Worm (Caenorhabditis elegans) whole organism, L3 larva: ENCODE data around the gene ham-3.
A peak's percentile ranks its signal among the peaks of the same experiment; 100 is the strongest.

ENCODE experiments used
- R02D3.7 ChIP-seq: fragments of 150-350 bp; optimal IDR thresholded peaks from 2 replicates; lab custom pipeline; 2014; ENCODE audit warnings: missing biosample characterization, missing genetic modification characterization
- ZK546.5 ChIP-seq: sonication (generic microtip); optimal IDR thresholded peaks from 2 replicates; lab custom pipeline; 2017; ENCODE audit warnings: missing biosample characterization, missing genetic modification characterization
- aly-2 ChIP-seq: fragments of 150-350 bp; optimal IDR thresholded peaks from 2 replicates; lab custom pipeline; 2014; ENCODE audit warnings: missing biosample characterization, missing genetic modification characterization
- ama-1 ChIP-seq: fragments of 150-350 bp; optimal IDR thresholded peaks from 2 replicates; lab custom pipeline; 2018
- ceh-16 ChIP-seq: sonication (generic microtip); optimal IDR thresholded peaks from 2 replicates; lab custom pipeline; 2017; ENCODE audit warnings: missing biosample characterization, missing genetic modification characterization
- ceh-28 ChIP-seq: fragments of 150-350 bp; optimal IDR thresholded peaks from 2 replicates; lab custom pipeline; 2014; ENCODE audit warnings: missing biosample characterization, missing genetic modification reagents, missing genetic modification characterization
- ceh-82 ChIP-seq: fragments of 150-350 bp; optimal IDR thresholded peaks from 2 replicates; lab custom pipeline; 2014; ENCODE audit warnings: missing biosample characterization, missing genetic modification characterization
- ceh-9 ChIP-seq: sonication (generic microtip); optimal IDR thresholded peaks from 2 replicates; lab custom pipeline; 2018; ENCODE audit warnings: missing biosample characterization, missing genetic modification characterization
- daf-12 ChIP-seq: fragments of 150-350 bp; optimal IDR thresholded peaks from 2 replicates; lab custom pipeline; 2014; ENCODE audit warnings: missing biosample characterization, missing genetic modification reagents, missing genetic modification characterization
- egl-27 ChIP-seq: sonication (generic microtip); optimal IDR thresholded peaks from 4 replicates; lab custom pipeline; 2017; ENCODE audit warnings: missing biosample characterization, missing genetic modification reagents, missing genetic modification characterization
- egl-5 ChIP-seq: fragments of 150-350 bp; optimal IDR thresholded peaks from 2 replicates; lab custom pipeline; 2017; ENCODE audit warnings: missing biosample characterization, missing genetic modification reagents, missing genetic modification characterization, inconsistent platforms
- elt-1 ChIP-seq: fragments of 150-350 bp; optimal IDR thresholded peaks from 2 replicates; lab custom pipeline; 2014; ENCODE audit warnings: missing biosample characterization, missing genetic modification characterization
- elt-2 ChIP-seq: sonication (generic microtip); optimal IDR thresholded peaks from 2 replicates; lab custom pipeline; 2016; ENCODE audit warnings: missing genetic modification reagents, mild to moderate bottlenecking, missing genetic modification characterization, missing compliant biosample characterization
- elt-3 ChIP-seq, 3 experiments: fragments of 150-350 bp in 1 of 3; sonication (generic microtip) in 2 of 3; optimal IDR thresholded peaks; 2 replicates in 2 of 3; 4 replicates in 1 of 3; lab custom pipeline; 2014 to 2017; ENCODE audit warnings: missing biosample characterization in 3 of 3, missing genetic modification characterization in 3 of 3
- eor-1 ChIP-seq, 2 experiments: fragments of 150-350 bp; optimal IDR thresholded peaks; 2 replicates each; lab custom pipeline; 2014 to 2018; ENCODE audit warnings: missing biosample characterization in 2 of 2, missing genetic modification characterization in 2 of 2
- fkh-10 ChIP-seq: sonication (generic microtip); optimal IDR thresholded peaks from 2 replicates; lab custom pipeline; 2017; ENCODE audit warnings: missing biosample characterization, missing genetic modification reagents, missing genetic modification characterization
- fkh-2 ChIP-seq: fragments of 150-350 bp; optimal IDR thresholded peaks from 2 replicates; lab custom pipeline; 2014; ENCODE audit warnings: missing biosample characterization, missing genetic modification reagents, missing genetic modification characterization
- fos-1 ChIP-seq: fragments of 150-350 bp; optimal IDR thresholded peaks from 2 replicates; lab custom pipeline; 2014; ENCODE audit warnings: missing biosample characterization, missing genetic modification characterization
- hmg-11 ChIP-seq: sonication (generic microtip); optimal IDR thresholded peaks from 2 replicates; lab custom pipeline; 2016; ENCODE audit warnings: missing genetic modification characterization, missing compliant biosample characterization
- jun-1 ChIP-seq: fragments of 150-350 bp; optimal IDR thresholded peaks from 2 replicates; lab custom pipeline; 2014; ENCODE audit warnings: missing biosample characterization, missing genetic modification reagents, missing genetic modification characterization
- lin-15B ChIP-seq: fragments of 150-350 bp; optimal IDR thresholded peaks from 2 replicates; lab custom pipeline; 2014; ENCODE audit warnings: missing biosample characterization, missing genetic modification characterization
- lin-39 ChIP-seq: fragments of 150-350 bp; optimal IDR thresholded peaks from 2 replicates; lab custom pipeline; 2018; ENCODE audit warnings: missing biosample characterization, missing genetic modification reagents, missing genetic modification characterization
- lsy-12 ChIP-seq: sonication (generic microtip); optimal IDR thresholded peaks from 2 replicates; lab custom pipeline; 2016; ENCODE audit warnings: mild to moderate bottlenecking, missing genetic modification characterization, missing compliant biosample characterization
- mdl-1 ChIP-seq: fragments of 150-350 bp; optimal IDR thresholded peaks from 2 replicates; lab custom pipeline; 2014; ENCODE audit warnings: missing biosample characterization, missing genetic modification characterization
- mml-1 ChIP-seq: fragments of 150-350 bp; sonication (generic microtip); optimal IDR thresholded peaks from 3 replicates; lab custom pipeline; 2014; ENCODE audit warnings: missing biosample characterization, missing genetic modification characterization
- nfya-1 ChIP-seq: sonication (generic microtip); optimal IDR thresholded peaks from 2 replicates; lab custom pipeline; 2017; ENCODE audit warnings: missing genetic modification characterization, mild to moderate bottlenecking, missing compliant biosample characterization, antibody characterized with exemption, moderate library complexity; ENCODE audit not compliant: insufficient read depth
- nhr-11 ChIP-seq: fragments of 150-350 bp; optimal IDR thresholded peaks from 2 replicates; lab custom pipeline; 2014; ENCODE audit warnings: missing biosample characterization, missing genetic modification characterization
- nhr-12 ChIP-seq: fragments of 150-350 bp; optimal IDR thresholded peaks from 2 replicates; lab custom pipeline; 2014; ENCODE audit warnings: missing biosample characterization, missing genetic modification characterization
- nhr-23 ChIP-seq: fragments of 150-350 bp; optimal IDR thresholded peaks from 2 replicates; lab custom pipeline; 2014; ENCODE audit warnings: missing biosample characterization, missing genetic modification reagents, missing genetic modification characterization
- nhr-237 ChIP-seq: fragments of 150-350 bp; optimal IDR thresholded peaks from 2 replicates; lab custom pipeline; 2014; ENCODE audit warnings: missing biosample characterization, missing genetic modification characterization
- nhr-25 ChIP-seq: sonication (generic microtip); optimal IDR thresholded peaks from 2 replicates; lab custom pipeline; 2017; ENCODE audit warnings: missing biosample characterization, missing genetic modification characterization
- nhr-28 ChIP-seq: fragments of 150-350 bp; optimal IDR thresholded peaks from 2 replicates; lab custom pipeline; 2014; ENCODE audit warnings: missing biosample characterization, missing genetic modification characterization
- nhr-43 ChIP-seq: sonication (generic microtip); optimal IDR thresholded peaks from 2 replicates; lab custom pipeline; 2016; ENCODE audit warnings: mild to moderate bottlenecking, missing genetic modification characterization, missing compliant biosample characterization; ENCODE audit not compliant: poor library complexity, severe bottlenecking
- nhr-67 ChIP-seq: fragments of 150-350 bp; optimal IDR thresholded peaks from 2 replicates; lab custom pipeline; 2014; ENCODE audit warnings: missing biosample characterization, missing genetic modification characterization
- nhr-76 ChIP-seq: fragments of 150-350 bp; sonication (generic microtip); optimal IDR thresholded peaks from 5 replicates; lab custom pipeline; 2014; ENCODE audit warnings: missing biosample characterization, missing genetic modification characterization
- nhr-77 ChIP-seq: fragments of 150-350 bp; optimal IDR thresholded peaks from 2 replicates; lab custom pipeline; 2014; ENCODE audit warnings: missing biosample characterization, missing genetic modification characterization
- pha-4 ChIP-seq: fragments of 150-350 bp; optimal IDR thresholded peaks from 2 replicates; lab custom pipeline; 2014; ENCODE audit warnings: missing biosample characterization, missing genetic modification reagents, missing genetic modification characterization
- pqm-1 ChIP-seq: fragments of 150-350 bp; optimal IDR thresholded peaks from 2 replicates; lab custom pipeline; 2017; ENCODE audit warnings: missing biosample characterization, missing genetic modification characterization, inconsistent platforms
- sea-2 ChIP-seq: fragments of 150-350 bp; sonication (generic microtip); optimal IDR thresholded peaks from 4 replicates; lab custom pipeline; 2014; ENCODE audit warnings: missing biosample characterization, missing genetic modification reagents, missing genetic modification characterization
- skn-1 ChIP-seq: fragments of 150-350 bp; optimal IDR thresholded peaks from 2 replicates; lab custom pipeline; 2014; ENCODE audit warnings: missing biosample characterization, missing genetic modification characterization
- snpc-4 ChIP-seq: fragments of 150-350 bp; optimal IDR thresholded peaks from 2 replicates; lab custom pipeline; 2014; ENCODE audit warnings: missing biosample characterization, missing genetic modification characterization
- tbx-2 ChIP-seq: sonication (generic microtip); optimal IDR thresholded peaks from 2 replicates; lab custom pipeline; 2016; ENCODE audit warnings: mild to moderate bottlenecking, missing genetic modification characterization, missing compliant biosample characterization
- unc-39 ChIP-seq: sonication (generic microtip); optimal IDR thresholded peaks from 4 replicates; lab custom pipeline; 2017; ENCODE audit warnings: missing biosample characterization, missing genetic modification characterization
- unc-62 ChIP-seq: fragments of 150-350 bp; sonication (generic microtip); optimal IDR thresholded peaks from 4 replicates; lab custom pipeline; 2014; ENCODE audit warnings: missing biosample characterization, missing genetic modification reagents, missing genetic modification characterization
- zag-1 ChIP-seq: fragments of 150-350 bp; optimal IDR thresholded peaks from 2 replicates; lab custom pipeline; 2014; ENCODE audit warnings: missing biosample characterization, missing genetic modification characterization
- ztf-11 ChIP-seq: fragments of 150-350 bp; optimal IDR thresholded peaks from 2 replicates; lab custom pipeline; 2014; ENCODE audit warnings: missing biosample characterization, missing genetic modification characterization
- ztf-4 ChIP-seq: fragments of 150-350 bp; optimal IDR thresholded peaks from 2 replicates; lab custom pipeline; 2014; ENCODE audit warnings: missing biosample characterization, missing genetic modification characterization

ham-3 gene

ce11 chrIII:10095377-10095776 lies 25.2 kb upstream of the ham-3 start:
- no peak for TF ChIP-seq ZK546.5 (tag; lab: Kevin White, UChicago)
- TF ChIP-seq nhr-76 (tag; lab: Kevin White, UChicago) = no peak
- no peak for TF ChIP-seq jun-1 (tag; lab: Kevin White, UChicago)
- TF ChIP-seq nhr-43 = no peak
- peak; percentile 33 for TF ChIP-seq elt-2 (tag; lab: Kevin White, UChicago)
- TF ChIP-seq ama-1 (lab: Kevin White, UChicago) = peak; percentile 52
- no peak for TF ChIP-seq lsy-12 (tag; lab: Kevin White, UChicago)
- TF ChIP-seq nfya-1 (tag; lab: Kevin White, UChicago) = peak; percentile 34
- no peak for TF ChIP-seq ztf-11 (tag; lab: Kevin White, UChicago)
- no peak for TF ChIP-seq mml-1 (tag; lab: Kevin White, UChicago)
- TF ChIP-seq pha-4 (tag; lab: Kevin White, UChicago) = peak; percentile 47

ce11 chrIII:10096525-10096972 lies 24.0 kb upstream of the ham-3 start:
- TF ChIP-seq tbx-2 = peak; percentile 67
- TF ChIP-seq ama-1 (lab: Kevin White, UChicago) = no peak
- TF ChIP-seq ZK546.5 (tag; lab: Kevin White, UChicago) = no peak
- no peak for TF ChIP-seq ceh-9
- no peak for TF ChIP-seq ceh-16 (tag; lab: Kevin White, UChicago)
- TF ChIP-seq unc-39 (tag; lab: Kevin White, UChicago) = no peak
- peak; percentile 76 for TF ChIP-seq lin-15B (tag; lab: Kevin White, UChicago)
- peak; percentile 83 for TF ChIP-seq lin-39 (tag; lab: Kevin White, UChicago)
- TF ChIP-seq nhr-28 (tag; lab: Kevin White, UChicago) = no peak
- no peak for TF ChIP-seq fkh-10 (GFP tag; lab: Kevin White, UChicago)
- no peak for TF ChIP-seq nhr-67 (tag; lab: Kevin White, UChicago)
- TF ChIP-seq nhr-237 = no peak
- peak; percentile 76 for TF ChIP-seq lsy-12 (tag; lab: Kevin White, UChicago)
- TF ChIP-seq nhr-25 (tag; lab: Kevin White, UChicago) = peak; percentile 90
- TF ChIP-seq skn-1 (tag; lab: Kevin White, UChicago) = peak; percentile 62
- TF ChIP-seq eor-1 (tag; optimal IDR thresholded peaks at IDR 0.05; lab: Kevin White, UChicago) = no peak
- TF ChIP-seq nhr-77 = peak; percentile 80
- no peak for TF ChIP-seq sea-2 (GFP tag; lab: Kevin White, UChicago)
- TF ChIP-seq egl-5 (tag; lab: Kevin White, UChicago) = peak; percentile 80
- peak; percentile 79 for TF ChIP-seq nhr-23 (tag; lab: Kevin White, UChicago)
- TF ChIP-seq pqm-1 = peak; percentile 72
- TF ChIP-seq nhr-11 (tag; lab: Kevin White, UChicago) = peak; percentile 16
- peak; percentile 99 for TF ChIP-seq nfya-1 (tag; lab: Kevin White, UChicago)
- TF ChIP-seq elt-3 (tag; optimal IDR thresholded peaks at IDR 0.05; lab: Kevin White, UChicago) = no peak
- no peak for TF ChIP-seq ztf-4 (tag; lab: Kevin White, UChicago)
- TF ChIP-seq daf-12 (tag; lab: Kevin White, UChicago) = no peak
- TF ChIP-seq ceh-28 = peak; percentile 95
- TF ChIP-seq fkh-2 (tag; lab: Kevin White, UChicago) = no peak
- TF ChIP-seq nhr-12 (tag; lab: Kevin White, UChicago) = no peak
- no peak for TF ChIP-seq ztf-11 (tag; lab: Kevin White, UChicago)
- TF ChIP-seq elt-2 (tag; lab: Kevin White, UChicago) = peak; percentile 78
- peak; percentile 90 for TF ChIP-seq jun-1 (tag; lab: Kevin White, UChicago)
- peak; percentile 66 for TF ChIP-seq zag-1 (tag; lab: Kevin White, UChicago)
- peak; percentile 52 for TF ChIP-seq snpc-4 (tag; lab: Kevin White, UChicago)
- peak; percentile 77 for TF ChIP-seq nhr-43
- peak; percentile 47 for TF ChIP-seq egl-27 (tag; lab: Kevin White, UChicago)
- peak; percentile 96 for TF ChIP-seq pha-4 (tag; lab: Kevin White, UChicago)
- TF ChIP-seq mdl-1 (tag; lab: Kevin White, UChicago) = peak; percentile 96
- peak; percentile 99 for TF ChIP-seq hmg-11 (tag; lab: Kevin White, UChicago)
- no peak for TF ChIP-seq nhr-76 (tag; lab: Kevin White, UChicago)
- TF ChIP-seq mml-1 (tag; lab: Kevin White, UChicago) = no peak
- no peak for TF ChIP-seq fos-1 (tag; lab: Kevin White, UChicago)
- peak; percentile 96 for TF ChIP-seq unc-62
- no peak for TF ChIP-seq aly-2 (tag; lab: Kevin White, UChicago)
- peak; percentile 77 for TF ChIP-seq R02D3.7
- TF ChIP-seq elt-1 = peak; percentile 54
- peak; percentile 85 for TF ChIP-seq ceh-82
